Worm (Caenorhabditis elegans): ENCODE data around the gene bath-5.

Gene bath-5

ce11 chrII:2058985-2059384 is 27.2 kb upstream of the bath-5 start, which contains the start of gene F07E5.5 (continued):
- peak; percentile 45 for TF ChIP-seq xbp-1 (tag; optimal IDR thresholded peaks at IDR 0.05)
- no peak for TF ChIP-seq pag-3 (tag; optimal IDR thresholded peaks at IDR 0.05; ENCODE audit: borderline replicate concordance, insufficient read depth)
- TF ChIP-seq pax-3 (tag; optimal IDR thresholded peaks at IDR 0.05): no peak
- no peak for TF ChIP-seq mef-2 (tag; optimal IDR thresholded peaks at IDR 0.05)
- peak; percentile 28 for TF ChIP-seq elt-2 (tag; optimal IDR thresholded peaks at IDR 0.05)
- TF ChIP-seq zag-1 (tag; optimal IDR thresholded peaks at IDR 0.05): no peak
- TF ChIP-seq fkh-10 (GFP tag; optimal IDR thresholded peaks at IDR 0.05): no peak
- peak; percentile 49 for TF ChIP-seq nhr-19 (GFP tag; conservative IDR thresholded peaks at IDR 0.05)
- no peak for TF ChIP-seq unc-30 (tag; optimal IDR thresholded peaks at IDR 0.05)
- no peak for TF ChIP-seq mab-9 (GFP tag; IDR thresholded peaks at IDR 0.05)
- TF ChIP-seq ceh-88 (GFP tag; IDR thresholded peaks at IDR 0.05): no peak
- no peak for TF ChIP-seq aha-1 (tag; optimal IDR thresholded peaks at IDR 0.05)
- TF ChIP-seq C16A3.4 (tag; optimal IDR thresholded peaks at IDR 0.05): peak; percentile 46
- TF ChIP-seq swsn-7 (tag; optimal IDR thresholded peaks at IDR 0.05): peak; percentile 51
- TF ChIP-seq lin-13 (GFP tag; optimal IDR thresholded peaks at IDR 0.05): peak; percentile 4
- TF ChIP-seq efl-3 (GFP tag; optimal IDR thresholded peaks at IDR 0.05): no peak
- TF ChIP-seq jun-1 (tag; optimal IDR thresholded peaks at IDR 0.05): no peak
- no peak for TF ChIP-seq nhr-76 (tag; optimal IDR thresholded peaks at IDR 0.05)
- TF ChIP-seq alr-1 (tag; optimal IDR thresholded peaks at IDR 0.05; ENCODE audit: borderline replicate concordance): no peak
- TF ChIP-seq blmp-1 (tag; optimal IDR thresholded peaks at IDR 0.05): peak; percentile 13
- no peak for TF ChIP-seq unc-98 (GFP tag; IDR thresholded peaks at IDR 0.05)
- no peak for TF ChIP-seq hpl-2 (GFP tag; optimal IDR thresholded peaks at IDR 0.05)
- no peak for TF ChIP-seq elt-3 (tag; optimal IDR thresholded peaks at IDR 0.05)
- peak; percentile 41 for TF ChIP-seq lin-15B (tag; optimal IDR thresholded peaks at IDR 0.05)
- TF ChIP-seq ceh-8 (GFP tag; optimal IDR thresholded peaks at IDR 0.05): no peak
- no peak for TF ChIP-seq ceh-63 (GFP tag; optimal IDR thresholded peaks at IDR 0.05)
- TF ChIP-seq grh-1 (GFP tag; IDR thresholded peaks at IDR 0.05): no peak
- no peak for TF ChIP-seq hlh-4 (tag; optimal IDR thresholded peaks at IDR 0.05)
- peak; percentile 54 to 78 (median 74) for TF ChIP-seq dpl-1 (GFP tag; optimal IDR thresholded peaks at IDR 0.05)
- peak; percentile 14 for TF ChIP-seq nhr-11 (tag; optimal IDR thresholded peaks at IDR 0.05)
- TF ChIP-seq lin-35 (GFP tag; optimal IDR thresholded peaks at IDR 0.05): peak; percentile 61 to 77
- no peak for TF ChIP-seq pqm-1 (tag; optimal IDR thresholded peaks at IDR 0.05)
- no peak for TF ChIP-seq rnt-1 (tag; optimal IDR thresholded peaks at IDR 0.05)
- TF ChIP-seq snpc-4 (tag; optimal IDR thresholded peaks at IDR 0.05): peak; percentile 23
- no peak for TF ChIP-seq tlp-1 (tag; optimal IDR thresholded peaks at IDR 0.05)
- TF ChIP-seq nhr-77 (tag; optimal IDR thresholded peaks at IDR 0.05): no peak
- TF ChIP-seq mdl-1 (tag; optimal IDR thresholded peaks at IDR 0.05): peak in 1 of 2 experiments; percentile 14
- TF ChIP-seq unc-86 (tag; optimal IDR thresholded peaks at IDR 0.05): peak; percentile 10
- no peak for TF ChIP-seq nhr-84 (tag; optimal IDR thresholded peaks at IDR 0.05)
- TF ChIP-seq fkh-8 (tag; optimal IDR thresholded peaks at IDR 0.05): peak; percentile 43
- no peak for TF ChIP-seq ztf-11 (tag; optimal IDR thresholded peaks at IDR 0.05)
- no peak for TF ChIP-seq nhr-20 (tag; optimal IDR thresholded peaks at IDR 0.05)
- no peak for TF ChIP-seq Y116A8C.19 (tag; optimal IDR thresholded peaks at IDR 0.05; ENCODE audit: borderline replicate concordance)
- peak; percentile 79 for TF ChIP-seq unc-130 (tag; optimal IDR thresholded peaks at IDR 0.05)
- no peak for TF ChIP-seq lir-3 (tag; optimal IDR thresholded peaks at IDR 0.05; ENCODE audit: poor library complexity)
- TF ChIP-seq lin-14 (GFP tag; optimal IDR thresholded peaks at IDR 0.05): no peak
- TF ChIP-seq aly-2 (tag; optimal IDR thresholded peaks at IDR 0.05): no peak
- TF ChIP-seq unc-62 (GFP tag; optimal IDR thresholded peaks at IDR 0.05): no peak
- no peak for TF ChIP-seq ces-1 (GFP tag; optimal IDR thresholded peaks at IDR 0.05)
- peak; percentile 75 to 78 for TF ChIP-seq efl-1 (optimal IDR thresholded peaks at IDR 0.05)
- TF ChIP-seq efl-1 (GFP tag; optimal IDR thresholded peaks at IDR 0.05 in 1 of 2): peak; percentile 75 to 97
- TF ChIP-seq C04F5.9 (tag; optimal IDR thresholded peaks at IDR 0.05): no peak
- no peak for TF ChIP-seq ceh-90 (tag; optimal IDR thresholded peaks at IDR 0.05)
- TF ChIP-seq dsc-1 (tag; optimal IDR thresholded peaks at IDR 0.05): no peak
